Worm (Caenorhabditis elegans) whole organism, L2 larva: ENCODE results near the gene exp-1.

ENCODE experiments used
- R02D3.7 ChIP-seq: fragments of 150-350 bp; optimal IDR thresholded peaks from 2 replicates; lab custom pipeline; 2014; ENCODE audit warnings: missing biosample characterization, missing genetic modification characterization
- ceh-82 ChIP-seq: fragments of 150-350 bp; optimal IDR thresholded peaks from 2 replicates; lab custom pipeline; 2014; ENCODE audit warnings: missing biosample characterization, missing genetic modification characterization
- egl-27 ChIP-seq: sonication (generic microtip); optimal IDR thresholded peaks from 3 replicates; lab custom pipeline; 2017; ENCODE audit warnings: missing biosample characterization, missing genetic modification reagents, missing genetic modification characterization
- mdl-1 ChIP-seq, 2 experiments: fragments of 150-350 bp in 1 of 2; sonication (generic microtip) in 1 of 2; optimal IDR thresholded peaks; 2 replicates each; lab custom pipeline; 2017; ENCODE audit warnings: missing biosample characterization in 2 of 2, missing genetic modification characterization in 2 of 2
- nhr-12 ChIP-seq: fragments of 150-350 bp; optimal IDR thresholded peaks from 2 replicates; lab custom pipeline; 2014; ENCODE audit warnings: missing biosample characterization, missing genetic modification characterization
- nhr-129 ChIP-seq: fragments of 150-350 bp; optimal IDR thresholded peaks from 2 replicates; lab custom pipeline; 2014; ENCODE audit warnings: missing biosample characterization, missing genetic modification characterization
- nhr-237 ChIP-seq: fragments of 150-350 bp; optimal IDR thresholded peaks from 2 replicates; lab custom pipeline; 2014; ENCODE audit warnings: missing biosample characterization, missing genetic modification characterization
- skn-1 ChIP-seq: sonication (generic microtip); optimal IDR thresholded peaks from 2 replicates; lab custom pipeline; 2017; ENCODE audit warnings: missing biosample characterization, missing genetic modification characterization
- unc-62 ChIP-seq: fragments of 150-350 bp; optimal IDR thresholded peaks from 2 replicates; lab custom pipeline; 2014; ENCODE audit warnings: missing biosample characterization, missing genetic modification reagents, missing genetic modification characterization

ce11 chrII:6171228-6171627 lies 10.3 kb upstream of the exp-1 start, which contains the start of gene F40H3.3:
- TF ChIP-seq nhr-12 (tag; lab: Kevin White, UChicago) (no peak), mdl-1 (tag; optimal IDR thresholded peaks at IDR 0.05; lab: Kevin White, UChicago) (no peak), unc-62 (GFP tag; lab: Kevin White, UChicago) (no peak), nhr-237 (tag; lab: Kevin White, UChicago) (no peak), skn-1 (tag; lab: Kevin White, UChicago) (no peak), R02D3.7 (tag; lab: Kevin White, UChicago) (no peak), egl-27 (tag; lab: Kevin White, UChicago) (no peak), ceh-82 (tag; lab: Kevin White, UChicago) (no peak), nhr-129 (tag; lab: Kevin White, UChicago) (no peak)
